Worm (Caenorhabditis elegans): ENCODE data around the gene F17C11.26.

DNA sequence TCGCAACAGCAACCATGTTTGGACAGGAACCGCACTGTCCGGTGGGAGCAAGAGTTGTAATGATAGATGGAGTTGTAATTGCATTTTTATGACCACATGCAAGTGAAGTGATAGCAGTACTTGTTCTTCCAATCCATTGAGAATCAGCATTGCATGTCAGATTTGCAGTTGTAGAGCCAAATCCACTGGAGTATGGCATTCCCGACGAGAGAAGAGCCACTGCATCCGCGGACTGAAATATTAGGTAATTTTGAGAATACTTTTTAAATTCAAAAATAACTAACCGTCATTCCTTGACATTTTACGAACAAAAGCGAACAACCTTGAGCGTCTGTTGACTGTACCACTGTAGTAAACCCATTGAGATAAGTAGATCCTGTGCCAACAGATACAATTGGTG lies 33.8 kb downstream of the F17C11.26 start:
- no peak for TF ChIP-seq lin-13 (tag; optimal IDR thresholded peaks at IDR 0.05)
- TF ChIP-seq blmp-1 (tag; optimal IDR thresholded peaks at IDR 0.05) = no peak
- no peak for TF ChIP-seq snpc-4 (tag; optimal IDR thresholded peaks at IDR 0.05)
- TF ChIP-seq unc-120 (tag; optimal IDR thresholded peaks at IDR 0.05; ENCODE audit: poor library complexity, severe bottlenecking) = no peak
- no peak for TF ChIP-seq nhr-28 (tag; optimal IDR thresholded peaks at IDR 0.05)
